Worm (Caenorhabditis elegans) whole organism, early embryonic: ENCODE measurements around the gene Y55F3C.10.

Source experiments
- B0310.2 ChIP-seq: sonication (generic microtip); optimal IDR thresholded peaks from 2 replicates; lab custom pipeline; 2016; ENCODE audit warnings: mild to moderate bottlenecking, missing genetic modification characterization, missing compliant biosample characterization
- F13C5.2 ChIP-seq: sonication (generic microtip); optimal IDR thresholded peaks from 2 replicates; lab custom pipeline; 2017; ENCODE audit warnings: mild to moderate bottlenecking, missing genetic modification characterization, inconsistent platforms, missing compliant biosample characterization
- aly-1 ChIP-seq: sonication (generic microtip); optimal IDR thresholded peaks from 2 replicates; lab custom pipeline; 2016; ENCODE audit warnings: missing genetic modification characterization, missing compliant biosample characterization
- ama-1 ChIP-seq: fragments of 150-350 bp; optimal IDR thresholded peaks from 2 replicates; lab custom pipeline; 2014
- ceh-13 ChIP-seq: fragments of 200-800 bp; sonication (Bioruptor generic); optimal IDR thresholded peaks from 2 replicates; lab custom pipeline; 2018; ENCODE audit warnings: mild to moderate bottlenecking, missing genetic modification characterization, missing compliant biosample characterization
- ceh-36 ChIP-seq: sonication (generic microtip); optimal IDR thresholded peaks from 2 replicates; lab custom pipeline; 2016; ENCODE audit warnings: missing genetic modification characterization, inconsistent platforms, missing compliant biosample characterization
- ets-7 ChIP-seq: sonication (generic microtip); optimal IDR thresholded peaks from 2 replicates; lab custom pipeline; 2016; ENCODE audit warnings: missing genotype, missing genetic modification characterization, missing compliant biosample characterization
- flt-1 ChIP-seq: fragments of 200-800 bp; sonication (Bioruptor generic); IDR thresholded peaks from 2 replicates; pipeline ENCODE4 v1.3.6; 2022; ENCODE audit warnings: missing genetic modification characterization, missing compliant biosample characterization
- hmbx-1 ChIP-seq: sonication (generic microtip); optimal IDR thresholded peaks from 2 replicates; lab custom pipeline; 2016; ENCODE audit warnings: mild to moderate bottlenecking, missing genetic modification characterization, missing compliant biosample characterization
- hmg-4 ChIP-seq: fragments of 200-800 bp; sonication (Bioruptor generic); optimal IDR thresholded peaks from 2 replicates; lab custom pipeline; 2018; ENCODE audit warnings: mild to moderate bottlenecking, missing genetic modification characterization, missing compliant biosample characterization
- hnd-1 ChIP-seq: sonication (generic microtip); optimal IDR thresholded peaks from 2 replicates; lab custom pipeline; 2016; ENCODE audit warnings: missing genetic modification characterization, missing compliant biosample characterization
- pes-1 ChIP-seq: fragments of 200-800 bp; sonication (Bioruptor generic); IDR thresholded peaks from 2 replicates; pipeline ENCODE4 v1.3.6; 2022; ENCODE audit warnings: missing genetic modification reagents, missing genetic modification characterization, missing compliant biosample characterization
- scrt-1 ChIP-seq: fragments of 200-800 bp; sonication (Bioruptor generic); IDR thresholded peaks from 2 replicates; pipeline ENCODE4 v1.3.6; 2022; ENCODE audit warnings: missing genetic modification characterization, missing compliant biosample characterization
- sea-1 ChIP-seq: fragments of 200-800 bp; sonication (Bioruptor generic); conservative IDR thresholded peaks from 2 replicates; pipeline ENCODE4 v1.3.6; 2022; ENCODE audit warnings: missing genetic modification characterization, missing compliant biosample characterization
- tbx-11 ChIP-seq: fragments of 200-800 bp; sonication (Bioruptor generic); IDR thresholded peaks from 2 replicates; pipeline ENCODE4 v1.3.6; 2022; ENCODE audit warnings: missing genetic modification characterization, missing compliant biosample characterization
- tbx-37 ChIP-seq: fragments of 200-800 bp; sonication (Bioruptor generic); conservative IDR thresholded peaks from 2 replicates; pipeline ENCODE4 v1.3.6; 2022; ENCODE audit warnings: missing genetic modification reagents, missing genetic modification characterization, missing compliant biosample characterization
- tra-4 ChIP-seq: sonication (generic microtip); optimal IDR thresholded peaks from 2 replicates; lab custom pipeline; 2017; ENCODE audit warnings: missing genetic modification characterization, missing compliant biosample characterization

Y55F3C.10 gene

ce11 chrIV:756421-756820, 37.2 kb upstream of the Y55F3C.10 start, which contains the start of gene srt-23:
Gene srt-23 (plus strand): TSS chrIV:756721.
- no peak for TF ChIP-seq pes-1
- TF ChIP-seq flt-1 (GFP tag; lab: Robert Waterston, UW) = no peak
- TF ChIP-seq B0310.2 (tag; lab: Kevin White, UChicago) = no peak
- TF ChIP-seq hnd-1 (tag; lab: Kevin White, UChicago) = no peak
- no peak for TF ChIP-seq scrt-1 (GFP tag; lab: Robert Waterston, UW)
- no peak for TF ChIP-seq tbx-11 (GFP tag; lab: Robert Waterston, UW)
- TF ChIP-seq ets-7 (tag; lab: Kevin White, UChicago) = no peak
- TF ChIP-seq ceh-36 (tag; lab: Kevin White, UChicago) = no peak

ce11 chrIV:754357-754972, 35.2 kb upstream of the Y55F3C.10 start:
- no peak for TF ChIP-seq hmg-4 (GFP tag; lab: Kevin White, UChicago)
- no peak for TF ChIP-seq tbx-37 (GFP tag; lab: Robert Waterston, UW)
- TF ChIP-seq tbx-11 (GFP tag; lab: Robert Waterston, UW) = no peak
- TF ChIP-seq ets-7 (tag; lab: Kevin White, UChicago) = no peak
- TF ChIP-seq B0310.2 (tag; lab: Kevin White, UChicago) = no peak
- TF ChIP-seq tra-4 (tag; lab: Kevin White, UChicago) = no peak

ce11 chrIV:749557-749956, 30.3 kb upstream of the Y55F3C.10 start:
- no peak for TF ChIP-seq F13C5.2

- no peak for TF ChIP-seq ama-1
- no peak for TF ChIP-seq scrt-1 (GFP tag; lab: Robert Waterston, UW)
- no peak for TF ChIP-seq pes-1
- no peak for TF ChIP-seq tra-4 (tag; lab: Kevin White, UChicago)
- no peak for TF ChIP-seq ceh-13 (GFP tag; lab: Kevin White, UChicago)
- no peak for TF ChIP-seq hmg-4 (GFP tag; lab: Kevin White, UChicago)
- no peak for TF ChIP-seq aly-1 (tag; lab: Kevin White, UChicago)
- no peak for TF ChIP-seq ceh-36 (tag; lab: Kevin White, UChicago)
Observed at ce11 chrIV:746333-746732, 27.1 kb upstream of the Y55F3C.10 start.

ce11 chrIV:741831-742230, 22.6 kb upstream of the Y55F3C.10 start:
- TF ChIP-seq pes-1 = no peak
- TF ChIP-seq hmbx-1 = no peak
- TF ChIP-seq B0310.2 (tag; lab: Kevin White, UChicago) = no peak
- no peak for TF ChIP-seq flt-1 (GFP tag; lab: Robert Waterston, UW)
- TF ChIP-seq ceh-13 (GFP tag; lab: Kevin White, UChicago) = no peak

ce11 chrIV:740674-741073, 21.4 kb upstream of the Y55F3C.10 start:
- no peak for TF ChIP-seq ets-7 (tag; lab: Kevin White, UChicago)
- TF ChIP-seq tra-4 (tag; lab: Kevin White, UChicago) = no peak
- TF ChIP-seq ama-1 = no peak
- no peak for TF ChIP-seq sea-1 (GFP tag; lab: Robert Waterston, UW)
- no peak for TF ChIP-seq hmbx-1
- no peak for TF ChIP-seq flt-1 (GFP tag; lab: Robert Waterston, UW)
- no peak for TF ChIP-seq ceh-13 (GFP tag; lab: Kevin White, UChicago)
- TF ChIP-seq hmg-4 (GFP tag; lab: Kevin White, UChicago) = no peak
- TF ChIP-seq pes-1 = no peak
- no peak for TF ChIP-seq scrt-1 (GFP tag; lab: Robert Waterston, UW)
- TF ChIP-seq tbx-11 (GFP tag; lab: Robert Waterston, UW) = no peak
- TF ChIP-seq ceh-36 (tag; lab: Kevin White, UChicago) = no peak
- TF ChIP-seq hnd-1 (tag; lab: Kevin White, UChicago) = no peak
- TF ChIP-seq F13C5.2 = no peak
- no peak for TF ChIP-seq tbx-37 (GFP tag; lab: Robert Waterston, UW)
- TF ChIP-seq aly-1 (tag; lab: Kevin White, UChicago) = no peak
- no peak for TF ChIP-seq B0310.2 (tag; lab: Kevin White, UChicago)

- TF ChIP-seq sea-1 (GFP tag; lab: Robert Waterston, UW) = no peak
- TF ChIP-seq ceh-36 (tag; lab: Kevin White, UChicago) = no peak
- TF ChIP-seq hnd-1 (tag; lab: Kevin White, UChicago) = no peak
- no peak for TF ChIP-seq F13C5.2
- TF ChIP-seq tra-4 (tag; lab: Kevin White, UChicago) = no peak
- no peak for TF ChIP-seq flt-1 (GFP tag; lab: Robert Waterston, UW)
- no peak for TF ChIP-seq hmg-4 (GFP tag; lab: Kevin White, UChicago)
Observed at ce11 chrIV:736447-736846, 17.2 kb upstream of the Y55F3C.10 start, which contains the start of gene kvs-5. Gene kvs-5 (plus strand): TSS chrIV:736747.

ce11 chrIV:730937-731336, 11.7 kb upstream of the Y55F3C.10 start, which contains the start of gene srt-24:
Gene srt-24 (minus strand): TSS chrIV:731037.
- no peak for TF ChIP-seq flt-1 (GFP tag; lab: Robert Waterston, UW)
- TF ChIP-seq tra-4 (tag; lab: Kevin White, UChicago) = no peak
- no peak for TF ChIP-seq ets-7 (tag; lab: Kevin White, UChicago)
- TF ChIP-seq pes-1 = no peak
- TF ChIP-seq hmg-4 (GFP tag; lab: Kevin White, UChicago) = no peak
- TF ChIP-seq ceh-36 (tag; lab: Kevin White, UChicago) = no peak
- TF ChIP-seq tbx-37 (GFP tag; lab: Robert Waterston, UW) = no peak
- no peak for TF ChIP-seq hmbx-1
- TF ChIP-seq sea-1 (GFP tag; lab: Robert Waterston, UW) = no peak
- TF ChIP-seq ama-1 = no peak
- TF ChIP-seq hnd-1 (tag; lab: Kevin White, UChicago) = no peak
- TF ChIP-seq aly-1 (tag; lab: Kevin White, UChicago) = no peak
- TF ChIP-seq B0310.2 (tag; lab: Kevin White, UChicago) = no peak
- no peak for TF ChIP-seq F13C5.2
- TF ChIP-seq scrt-1 (GFP tag; lab: Robert Waterston, UW) = no peak
- TF ChIP-seq tbx-11 (GFP tag; lab: Robert Waterston, UW) = no peak
- no peak for TF ChIP-seq ceh-13 (GFP tag; lab: Kevin White, UChicago)
